Worm (Caenorhabditis elegans) whole organism, L1 larva: ENCODE data around the gene clec-157.

ENCODE experiments used
- C16A3.4 ChIP-seq: fragments of 150-350 bp; optimal IDR thresholded peaks from 2 replicates; lab custom pipeline; 2014; ENCODE audit warnings: missing biosample characterization, missing genetic modification characterization
- Y116A8C.19 ChIP-seq: sonication (generic microtip); optimal IDR thresholded peaks from 2 replicates; lab custom pipeline; 2016; ENCODE audit warnings: missing compliant biosample characterization, missing genetic modification characterization, borderline replicate concordance
- aha-1 ChIP-seq: fragments of 150-350 bp; optimal IDR thresholded peaks from 2 replicates; lab custom pipeline; 2014; ENCODE audit warnings: missing biosample characterization, missing genetic modification characterization
- aly-2 ChIP-seq: fragments of 150-350 bp; optimal IDR thresholded peaks from 2 replicates; lab custom pipeline; 2014; ENCODE audit warnings: missing biosample characterization, missing genetic modification characterization
- ceh-63 ChIP-seq: fragments of 200-800 bp; sonication (Bioruptor generic); optimal IDR thresholded peaks from 2 replicates; lab custom pipeline; 2018; ENCODE audit warnings: mild to moderate bottlenecking, missing genetic modification characterization, missing compliant biosample characterization
- ceh-8 ChIP-seq: fragments of 200-800 bp; sonication (Bioruptor generic); optimal IDR thresholded peaks from 2 replicates; lab custom pipeline; 2018; ENCODE audit warnings: mild to moderate bottlenecking, missing genetic modification characterization, moderate library complexity, missing compliant biosample characterization
- ceh-82 ChIP-seq, 3 experiments: fragments of 150-350 bp in 1 of 3; sonication (generic microtip) in 2 of 3; optimal IDR thresholded peaks; 2 replicates each; lab custom pipeline; 2014 to 2017; ENCODE audit warnings: missing biosample characterization in 3 of 3, missing genetic modification characterization in 3 of 3
- ceh-88 ChIP-seq: fragments of 200-800 bp; sonication (Bioruptor generic); IDR thresholded peaks from 2 replicates; pipeline ENCODE4 v1.3.6; 2022; ENCODE audit warnings: missing genetic modification characterization, missing compliant biosample characterization
- ceh-90 ChIP-seq: sonication (generic microtip); optimal IDR thresholded peaks from 2 replicates; lab custom pipeline; 2016; ENCODE audit warnings: missing genetic modification characterization, missing compliant biosample characterization
- ces-1 ChIP-seq: fragments of 150-350 bp; optimal IDR thresholded peaks from 2 replicates; lab custom pipeline; 2014; ENCODE audit warnings: missing biosample characterization, missing genetic modification reagents, missing genetic modification characterization
- dpl-1 ChIP-seq, 3 experiments: fragments of 150-350 bp in 2 of 3; sonication (generic microtip) in 1 of 3; optimal IDR thresholded peaks; 2 replicates each; lab custom pipeline; 2014 to 2017; ENCODE audit warnings: missing biosample characterization in 3 of 3, missing genetic modification characterization in 3 of 3, missing genetic modification reagents in 3 of 3
- efl-1 ChIP-seq, 4 experiments: fragments of 150-350 bp; optimal IDR thresholded peaks in 3 of 4; peaks in 1 of 4; 1 replicate in 1 of 4; 2 replicates in 3 of 4; lab custom pipeline; 2014; ENCODE audit warnings: missing biosample characterization in 2 of 4, missing genetic modification characterization in 2 of 4, missing genetic modification reagents in 2 of 4
- efl-3 ChIP-seq: fragments of 200-800 bp; sonication (Bioruptor generic); optimal IDR thresholded peaks from 2 replicates; lab custom pipeline; 2018; ENCODE audit warnings: mild to moderate bottlenecking, missing genetic modification characterization, missing compliant biosample characterization
- egl-13 ChIP-seq: sonication (generic microtip); optimal IDR thresholded peaks from 2 replicates; lab custom pipeline; 2016; ENCODE audit warnings: missing genotype, missing genetic modification reagents, missing genetic modification characterization, missing compliant biosample characterization
- elt-3 ChIP-seq, 6 experiments: fragments of 150-350 bp in 1 of 6; sonication (generic microtip); optimal IDR thresholded peaks; 2 replicates each; lab custom pipeline; 2017 to 2018; ENCODE audit warnings: missing biosample characterization in 6 of 6, missing genetic modification characterization in 6 of 6, inconsistent platforms in 1 of 6
- fkh-8 ChIP-seq: sonication (generic microtip); optimal IDR thresholded peaks from 2 replicates; lab custom pipeline; 2016; ENCODE audit warnings: mild to moderate bottlenecking, missing genetic modification characterization, missing compliant biosample characterization
- grh-1 ChIP-seq: fragments of 200-800 bp; sonication (Bioruptor generic); IDR thresholded peaks from 2 replicates; pipeline ENCODE4 v1.3.6; 2022; ENCODE audit warnings: missing genetic modification reagents, missing genetic modification characterization, missing compliant biosample characterization
- hlh-17 ChIP-seq: fragments of 200-800 bp; sonication (Bioruptor generic); optimal IDR thresholded peaks from 2 replicates; lab custom pipeline; 2018; ENCODE audit warnings: missing genetic modification characterization, mild to moderate bottlenecking, missing compliant biosample characterization, moderate library complexity, borderline replicate concordance
- hlh-4 ChIP-seq: sonication (generic microtip); optimal IDR thresholded peaks from 2 replicates; lab custom pipeline; 2016; ENCODE audit warnings: mild to moderate bottlenecking, missing genetic modification characterization, missing compliant biosample characterization
- hpl-2 ChIP-seq: fragments of 150-350 bp; optimal IDR thresholded peaks from 2 replicates; lab custom pipeline; 2014; ENCODE audit warnings: missing biosample characterization, missing genetic modification reagents, missing genetic modification characterization
- irx-1 ChIP-seq: sonication (generic microtip); optimal IDR thresholded peaks from 2 replicates; lab custom pipeline; 2016; ENCODE audit warnings: missing genetic modification characterization, missing compliant biosample characterization
- lin-15B ChIP-seq: fragments of 150-350 bp; sonication (generic microtip); optimal IDR thresholded peaks from 3 replicates; lab custom pipeline; 2014; ENCODE audit warnings: missing biosample characterization, missing genetic modification characterization
- lin-35 ChIP-seq, 2 experiments: fragments of 150-350 bp; optimal IDR thresholded peaks; 2 replicates each; lab custom pipeline; 2014; ENCODE audit warnings: missing biosample characterization in 2 of 2, missing genetic modification characterization in 2 of 2, missing genetic modification reagents in 2 of 2
- lin-39 ChIP-seq: fragments of 150-350 bp; optimal IDR thresholded peaks from 2 replicates; lab custom pipeline; 2014; ENCODE audit warnings: missing biosample characterization, missing genetic modification reagents, missing genetic modification characterization
- lsy-2 ChIP-seq, 2 experiments: fragments of 150-350 bp; optimal IDR thresholded peaks; 2 replicates each; lab custom pipeline; 2014; ENCODE audit warnings: missing biosample characterization in 2 of 2, missing genetic modification characterization in 2 of 2
- mdl-1 ChIP-seq, 2 experiments: fragments of 150-350 bp; optimal IDR thresholded peaks; 2 replicates each; lab custom pipeline; 2014 to 2017; ENCODE audit warnings: missing biosample characterization in 2 of 2, missing genetic modification characterization in 2 of 2, inconsistent platforms in 1 of 2
- mef-2 ChIP-seq: fragments of 150-350 bp; optimal IDR thresholded peaks from 2 replicates; lab custom pipeline; 2014; ENCODE audit warnings: missing biosample characterization, missing genetic modification characterization
- mep-1 ChIP-seq: fragments of 150-350 bp; optimal IDR thresholded peaks from 2 replicates; lab custom pipeline; 2014; ENCODE audit warnings: missing biosample characterization, missing genetic modification characterization
- nhr-19 ChIP-seq: fragments of 200-800 bp; sonication (Bioruptor generic); conservative IDR thresholded peaks from 2 replicates; pipeline ENCODE4 v1.3.6; 2022; ENCODE audit warnings: missing genetic modification characterization, missing compliant biosample characterization
- nhr-20 ChIP-seq: sonication (generic microtip); optimal IDR thresholded peaks from 2 replicates; lab custom pipeline; 2016; ENCODE audit warnings: mild to moderate bottlenecking, missing genetic modification characterization, missing compliant biosample characterization
- nhr-237 ChIP-seq: fragments of 150-350 bp; optimal IDR thresholded peaks from 2 replicates; lab custom pipeline; 2014; ENCODE audit warnings: missing biosample characterization, missing genetic modification characterization
- nhr-71 ChIP-seq: sonication (generic microtip); optimal IDR thresholded peaks from 2 replicates; lab custom pipeline; 2016; ENCODE audit warnings: mild to moderate bottlenecking, missing genetic modification characterization, moderate library complexity, missing compliant biosample characterization
- nhr-76 ChIP-seq: sonication (generic microtip); optimal IDR thresholded peaks from 2 replicates; lab custom pipeline; 2017; ENCODE audit warnings: missing biosample characterization, missing genetic modification characterization
- nhr-77 ChIP-seq: fragments of 150-350 bp; optimal IDR thresholded peaks from 2 replicates; lab custom pipeline; 2014; ENCODE audit warnings: missing biosample characterization, missing genetic modification characterization
- nhr-84 ChIP-seq: sonication (generic microtip); optimal IDR thresholded peaks from 2 replicates; lab custom pipeline; 2017; ENCODE audit warnings: missing biosample characterization, missing genetic modification characterization
- pag-3 ChIP-seq: sonication (generic microtip); optimal IDR thresholded peaks from 2 replicates; lab custom pipeline; 2017; ENCODE audit warnings: missing genetic modification characterization, mild to moderate bottlenecking, missing compliant biosample characterization, antibody characterized with exemption, borderline replicate concordance; ENCODE audit not compliant: insufficient read depth
- rnt-1 ChIP-seq: sonication (generic microtip); optimal IDR thresholded peaks from 2 replicates; lab custom pipeline; 2016; ENCODE audit warnings: mild to moderate bottlenecking, missing genetic modification characterization, moderate library complexity, missing compliant biosample characterization
- skn-1 ChIP-seq: fragments of 150-350 bp; optimal IDR thresholded peaks from 2 replicates; lab custom pipeline; 2014; ENCODE audit warnings: missing biosample characterization, missing genetic modification characterization
- snpc-4 ChIP-seq: fragments of 150-350 bp; optimal IDR thresholded peaks from 2 replicates; lab custom pipeline; 2014; ENCODE audit warnings: missing biosample characterization, missing genetic modification characterization
- sptf-1 ChIP-seq: fragments of 150-350 bp; optimal IDR thresholded peaks from 2 replicates; lab custom pipeline; 2014; ENCODE audit warnings: missing biosample characterization, missing genetic modification characterization
- sup-37 ChIP-seq: fragments of 200-800 bp; sonication (Bioruptor generic); optimal IDR thresholded peaks from 2 replicates; lab custom pipeline; 2018; ENCODE audit warnings: mild to moderate bottlenecking, missing genetic modification characterization, missing compliant biosample characterization
- swsn-7 ChIP-seq: sonication (generic microtip); optimal IDR thresholded peaks from 2 replicates; lab custom pipeline; 2016; ENCODE audit warnings: missing genetic modification characterization, missing compliant biosample characterization
- tbx-2 ChIP-seq: sonication (generic microtip); optimal IDR thresholded peaks from 2 replicates; lab custom pipeline; 2016; ENCODE audit warnings: missing genetic modification characterization, missing compliant biosample characterization
- tlp-1 ChIP-seq: fragments of 150-350 bp; optimal IDR thresholded peaks from 2 replicates; lab custom pipeline; 2014; ENCODE audit warnings: missing biosample characterization, missing genetic modification characterization
- unc-130 ChIP-seq: fragments of 150-350 bp; optimal IDR thresholded peaks from 2 replicates; lab custom pipeline; 2017; ENCODE audit warnings: missing biosample characterization, missing genetic modification characterization, inconsistent platforms
- unc-30 ChIP-seq: sonication (generic microtip); optimal IDR thresholded peaks from 2 replicates; lab custom pipeline; 2017; ENCODE audit warnings: missing biosample characterization, missing genetic modification characterization
- xbp-1 ChIP-seq: sonication (generic microtip); optimal IDR thresholded peaks from 2 replicates; lab custom pipeline; 2016; ENCODE audit warnings: missing genetic modification characterization, missing compliant biosample characterization
- zag-1 ChIP-seq: fragments of 150-350 bp; optimal IDR thresholded peaks from 2 replicates; lab custom pipeline; 2014; ENCODE audit warnings: missing biosample characterization, missing genetic modification characterization
- zip-4 ChIP-seq: fragments of 200-800 bp; sonication (Bioruptor generic); optimal IDR thresholded peaks from 2 replicates; lab custom pipeline; 2018; ENCODE audit warnings: mild to moderate bottlenecking, missing genetic modification characterization, moderate library complexity, missing compliant biosample characterization
- ztf-11 ChIP-seq, 2 experiments: sonication (generic microtip); optimal IDR thresholded peaks; 2 replicates each; lab custom pipeline; 2016 to 2017; ENCODE audit warnings: missing genetic modification characterization in 2 of 2, missing biosample characterization in 1 of 2, missing compliant biosample characterization in 1 of 2
- ztf-4 ChIP-seq: fragments of 150-350 bp; optimal IDR thresholded peaks from 2 replicates; lab custom pipeline; 2014; ENCODE audit warnings: missing biosample characterization, missing genetic modification characterization

Gene clec-157

ce11 chrIII:4878281-4878680 is 34.1 kb upstream of the clec-157 start, which contains the start of the genes tost-1 and arx-6 (continued):
- TF ChIP-seq ceh-63, result no peak
- TF ChIP-seq irx-1 (tag; lab: Kevin White, UChicago), result no peak
- no peak for TF ChIP-seq unc-130
- TF ChIP-seq nhr-237, result no peak
- peak; percentile 51 for TF ChIP-seq nhr-71 (tag; lab: Kevin White, UChicago)
- no peak for TF ChIP-seq nhr-84
- peak; percentile 27 for TF ChIP-seq tbx-2 (tag; lab: Kevin White, UChicago)
- TF ChIP-seq lin-35 (GFP tag; optimal IDR thresholded peaks at IDR 0.05; lab: Kevin White, UChicago), result peak; percentile 85 to 94
- no peak for TF ChIP-seq lin-39 (tag; lab: Kevin White, UChicago)
- TF ChIP-seq ceh-8, result no peak
- TF ChIP-seq zip-4 (GFP tag; lab: Kevin White, UChicago), result no peak
- TF ChIP-seq nhr-76 (tag; lab: Kevin White, UChicago), result no peak
- no peak for TF ChIP-seq grh-1 (GFP tag; lab: Robert Waterston, UW)
- TF ChIP-seq unc-30 (tag; lab: Kevin White, UChicago), result no peak
- no peak for TF ChIP-seq nhr-77 (tag; lab: Kevin White, UChicago)
- TF ChIP-seq aha-1, result no peak
- peak; percentile 20; the same call in 1 of the 2 replicates for TF ChIP-seq nhr-19
- TF ChIP-seq egl-13, result no peak
- peak; percentile 69 for TF ChIP-seq skn-1 (tag; lab: Kevin White, UChicago)
- TF ChIP-seq ces-1 (GFP tag; lab: Kevin White, UChicago), result no peak
- TF ChIP-seq ztf-11 (tag; optimal IDR thresholded peaks at IDR 0.05; lab: Kevin White, UChicago), result no peak
- no peak for TF ChIP-seq snpc-4 (tag; lab: Kevin White, UChicago)
- peak; percentile 41 for TF ChIP-seq rnt-1 (tag; lab: Kevin White, UChicago)
- TF ChIP-seq fkh-8, result peak; percentile 16
- TF ChIP-seq ceh-90, result no peak
- TF ChIP-seq sup-37 (GFP tag; lab: Kevin White, UChicago), result no peak
- no peak for TF ChIP-seq Y116A8C.19
- TF ChIP-seq sptf-1 (tag; lab: Kevin White, UChicago), result no peak
- TF ChIP-seq efl-1 (optimal IDR thresholded peaks at IDR 0.05; lab: Kevin White, UChicago), result peak; percentile 90 to 96
- TF ChIP-seq efl-1 (GFP tag; optimal IDR thresholded peaks at IDR 0.05 in 1 of 2; lab: Kevin White, UChicago), result peak; percentile 90 to 99
- no peak for TF ChIP-seq ztf-4 (tag; lab: Kevin White, UChicago)
- peak; percentile 51 for TF ChIP-seq lin-15B (tag; lab: Kevin White, UChicago)
- no peak for TF ChIP-seq ceh-88 (GFP tag; lab: Robert Waterston, UW)
- TF ChIP-seq hlh-17, result no peak
- TF ChIP-seq aly-2 (tag; lab: Kevin White, UChicago), result no peak
- peak; percentile 42 to 73 for TF ChIP-seq lsy-2 (tag; optimal IDR thresholded peaks at IDR 0.05; lab: Kevin White, UChicago)
- no peak for TF ChIP-seq mdl-1 (tag; optimal IDR thresholded peaks at IDR 0.05; lab: Kevin White, UChicago)
- TF ChIP-seq elt-3 (tag; optimal IDR thresholded peaks at IDR 0.05; lab: Kevin White, UChicago), result no peak
- TF ChIP-seq mef-2 (tag; lab: Kevin White, UChicago), result no peak

ce11 chrIII:4875663-4876062 is 31.4 kb upstream of the clec-157 start:
- no peak for TF ChIP-seq irx-1 (tag; lab: Kevin White, UChicago)
- peak; percentile 77 for TF ChIP-seq fkh-8
- no peak for TF ChIP-seq hpl-2 (GFP tag; lab: Kevin White, UChicago)
- TF ChIP-seq xbp-1 (tag; lab: Kevin White, UChicago), result no peak
- no peak for TF ChIP-seq ceh-88 (GFP tag; lab: Robert Waterston, UW)
- no peak for TF ChIP-seq pag-3 (tag; lab: Kevin White, UChicago)
- no peak for TF ChIP-seq tlp-1 (tag; lab: Kevin White, UChicago)
- no peak for TF ChIP-seq mef-2 (tag; lab: Kevin White, UChicago)
- peak; percentile 2 for TF ChIP-seq swsn-7
- no peak for TF ChIP-seq nhr-76 (tag; lab: Kevin White, UChicago)
- peak; percentile 2 to 34 for TF ChIP-seq efl-1 (optimal IDR thresholded peaks at IDR 0.05; lab: Kevin White, UChicago)
- peak in 1 of 2 experiments; percentile 62 for TF ChIP-seq efl-1 (GFP tag; optimal IDR thresholded peaks at IDR 0.05 in 1 of 2; lab: Kevin White, UChicago)
- no peak for TF ChIP-seq unc-130
- TF ChIP-seq zag-1 (tag; lab: Kevin White, UChicago), result no peak
- no peak for TF ChIP-seq hlh-4 (tag; lab: Kevin White, UChicago)
- peak in 2 of 3 experiments; percentile 3 to 6 for TF ChIP-seq ceh-82 (tag; optimal IDR thresholded peaks at IDR 0.05; lab: Kevin White, UChicago)
- TF ChIP-seq nhr-20 (tag; lab: Kevin White, UChicago), result no peak
- TF ChIP-seq efl-3, result no peak
- TF ChIP-seq hlh-17, result no peak
- no peak for TF ChIP-seq skn-1 (tag; lab: Kevin White, UChicago)
- peak in 1 of 2 experiments; percentile 7 for TF ChIP-seq lsy-2 (tag; optimal IDR thresholded peaks at IDR 0.05; lab: Kevin White, UChicago)
- no peak for TF ChIP-seq tbx-2 (tag; lab: Kevin White, UChicago)
- peak in 1 of 3 experiments; percentile 40 for TF ChIP-seq dpl-1 (GFP tag; optimal IDR thresholded peaks at IDR 0.05; lab: Kevin White, UChicago)
- peak; percentile 38 for TF ChIP-seq mep-1 (tag; lab: Kevin White, UChicago)
- TF ChIP-seq C16A3.4 (tag; lab: Kevin White, UChicago), result no peak
